Worm (Caenorhabditis elegans): ENCODE measurements around the gene itm-2.

The itm-2 gene

DNA sequence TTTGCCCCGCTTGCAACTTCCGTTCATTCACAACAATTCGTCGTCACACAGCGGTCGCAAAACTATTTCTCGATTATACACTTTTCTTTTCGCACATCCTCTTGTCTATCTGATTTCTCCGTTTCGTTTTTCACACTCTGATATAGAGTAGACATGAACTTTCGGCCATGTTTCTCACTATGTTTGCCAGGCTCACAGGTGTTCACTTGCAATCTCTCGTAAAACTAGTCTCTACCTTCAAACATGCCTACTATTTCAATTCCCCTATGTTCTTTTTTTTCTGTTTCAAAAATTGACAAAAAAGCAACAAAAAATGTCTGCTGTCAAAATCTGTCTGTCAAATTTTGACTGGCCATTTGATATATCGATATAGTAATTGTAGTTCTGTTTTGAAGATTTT is 12.2 kb downstream of the itm-2 start:
- TF ChIP-seq madf-3 (GFP tag; IDR thresholded peaks at IDR 0.05) (no peak), ztf-25 (GFP tag; IDR thresholded peaks at IDR 0.05) (no peak), snpc-1.1 (tag; optimal IDR thresholded peaks at IDR 0.05; ENCODE audit: insufficient read depth) (no peak), Y95B8A.8 (GFP tag; IDR thresholded peaks at IDR 0.05) (no peak), Y67H2A.10 (GFP tag; conservative IDR thresholded peaks at IDR 0.05) (no peak), pha-4 (tag; optimal IDR thresholded peaks at IDR 0.05) (no peak)

DNA sequence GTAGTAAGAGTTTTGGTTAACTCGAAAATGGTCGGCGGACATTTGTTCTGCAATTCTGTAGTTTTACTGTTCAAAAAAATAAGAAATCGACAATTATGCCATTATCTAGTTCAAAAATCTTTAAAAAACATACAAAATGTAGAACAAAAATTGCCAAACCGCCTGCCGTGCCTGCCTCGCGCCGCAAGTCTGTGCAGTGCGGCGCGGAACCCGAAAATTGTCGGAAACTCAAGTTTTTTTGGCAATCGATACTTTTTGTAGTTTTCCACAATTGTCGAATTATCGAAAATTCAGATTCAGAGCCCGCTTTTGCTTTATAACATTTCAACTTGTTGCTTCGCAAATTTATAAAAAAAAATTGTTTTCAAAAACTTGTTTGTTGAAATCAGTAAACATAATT is 13.1 kb downstream of the itm-2 start:
- TF ChIP-seq Y67H2A.10 (GFP tag; conservative IDR thresholded peaks at IDR 0.05), result no peak
- TF ChIP-seq ccch-3 (GFP tag; optimal IDR thresholded peaks at IDR 0.05), result no peak
- TF ChIP-seq madf-8 (GFP tag; conservative IDR thresholded peaks at IDR 0.05), result no peak
- TF ChIP-seq mel-28 (tag; optimal IDR thresholded peaks at IDR 0.05; ENCODE audit: borderline replicate concordance), result no peak
- no peak for TF ChIP-seq lag-1 (GFP tag; IDR thresholded peaks at IDR 0.05)
- no peak for TF ChIP-seq F52B5.7 (tag; optimal IDR thresholded peaks at IDR 0.05)
- no peak for TF ChIP-seq zim-3 (tag; optimal IDR thresholded peaks at IDR 0.05)
- TF ChIP-seq let-526 (GFP tag; IDR thresholded peaks at IDR 0.05), result no peak

DNA sequence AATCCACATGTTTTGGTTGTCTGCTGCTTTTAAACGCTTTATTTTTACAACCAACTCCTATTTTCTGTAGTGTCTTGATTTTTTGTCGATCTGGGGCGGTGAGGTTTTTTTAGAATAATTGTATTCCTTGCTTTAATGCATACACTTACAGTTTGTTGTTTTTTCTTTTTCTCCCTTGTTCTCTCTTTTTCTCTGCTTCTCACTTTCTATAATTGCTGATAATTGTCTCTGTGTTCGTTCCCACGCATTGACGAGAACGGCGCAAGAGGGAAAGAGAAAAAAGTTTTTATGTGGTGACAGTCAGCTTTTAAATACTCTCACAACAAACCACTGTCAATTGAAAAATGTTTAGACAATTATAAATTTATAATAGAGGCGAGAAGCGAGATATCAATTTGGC is 13.8 kb downstream of the itm-2 start:
- TF ChIP-seq mxl-1 (tag; optimal IDR thresholded peaks at IDR 0.05) (no peak), nhr-80 (tag; optimal IDR thresholded peaks at IDR 0.05) (peak; percentile 37)

DNA sequence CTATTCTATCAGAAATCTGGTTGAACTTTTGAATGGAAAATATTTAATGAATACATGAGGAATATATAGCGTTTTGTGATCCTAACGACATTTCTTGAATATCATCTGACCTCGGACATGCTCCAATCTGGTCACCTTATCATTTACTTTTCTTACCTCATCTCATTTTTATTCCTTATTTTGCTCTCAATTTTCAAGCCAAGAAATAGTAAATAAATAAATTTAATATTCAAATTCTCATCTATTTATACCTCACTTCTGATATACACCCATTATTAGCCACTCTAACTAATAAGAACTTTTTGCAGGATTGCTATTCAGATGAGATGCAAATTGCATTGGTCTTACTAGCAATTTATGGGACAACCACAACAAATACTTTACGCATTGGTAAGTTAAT is 16.0 kb downstream of the itm-2 start, which contains the start of gene ddr-1:
Gene ddr-1 (plus strand): TSS at position 301 of the 400 bp plus-strand sequence.
- TF ChIP-seq mel-28 (tag; optimal IDR thresholded peaks at IDR 0.05; ENCODE audit: borderline replicate concordance) (no peak), akir-1 (GFP tag; optimal IDR thresholded peaks at IDR 0.05) (no peak), F37B4.10 (GFP tag; IDR thresholded peaks at IDR 0.05) (no peak), lin-26 (GFP tag; IDR thresholded peaks at IDR 0.05) (no peak), B0261.1 (tag; optimal IDR thresholded peaks at IDR 0.05) (no peak), T26A5.8 (tag; optimal IDR thresholded peaks at IDR 0.05) (no peak), ceh-40 (GFP tag; IDR thresholded peaks at IDR 0.05) (no peak), madf-10 (tag; optimal IDR thresholded peaks at IDR 0.05) (no peak), snpc-1.1 (tag; optimal IDR thresholded peaks at IDR 0.05; ENCODE audit: insufficient read depth) (no peak), ztf-22 (GFP tag; optimal IDR thresholded peaks at IDR 0.05) (no peak)

DNA sequence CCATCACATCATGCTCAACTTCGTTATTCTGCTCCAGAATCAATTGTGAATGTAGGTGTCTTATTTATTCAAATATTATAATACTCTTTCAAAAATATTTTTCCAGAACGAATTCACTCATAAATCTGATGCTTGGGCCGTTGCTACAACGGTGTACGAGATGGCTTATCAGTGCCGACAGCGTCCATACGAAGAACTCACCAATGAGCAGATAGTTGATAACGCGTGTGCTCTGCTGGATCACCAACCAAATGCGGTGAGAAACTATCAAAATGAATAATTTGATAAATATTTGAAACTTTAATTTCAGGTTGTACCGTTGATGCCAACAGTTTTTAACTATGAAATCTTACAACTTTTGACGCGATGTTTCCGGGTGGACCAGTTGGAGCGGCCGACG is 20.7 kb downstream of the itm-2 start:
- TF ChIP-seq let-526 (GFP tag; IDR thresholded peaks at IDR 0.05), result no peak
- no peak for TF ChIP-seq him-1 (tag; optimal IDR thresholded peaks at IDR 0.05)
- TF ChIP-seq nhr-80 (tag; optimal IDR thresholded peaks at IDR 0.05), result peak; percentile 42

DNA sequence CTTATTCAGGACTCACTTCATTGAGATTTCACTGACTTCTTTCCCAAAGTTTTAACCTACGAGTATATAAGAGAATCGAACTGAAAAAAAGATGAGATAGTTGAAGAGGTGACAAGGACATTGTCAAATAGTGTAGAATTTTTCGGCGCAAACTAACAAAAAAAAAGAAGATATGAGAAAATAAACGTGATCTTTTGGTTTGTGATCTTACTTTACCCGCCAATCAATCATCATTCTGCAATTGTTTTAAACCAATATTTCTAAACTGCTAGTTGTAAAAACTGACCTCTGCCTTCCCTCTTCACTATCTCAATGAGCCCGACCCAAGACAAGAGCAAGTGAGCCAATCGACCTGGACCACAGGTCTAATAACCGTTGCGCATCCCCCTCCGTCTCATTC is 21.2 kb downstream of the itm-2 start:
- no peak for TF ChIP-seq Y53G8AR.9 (GFP tag; conservative IDR thresholded peaks at IDR 0.05)
- 0 out of 2 replicates have a peak, but pooled peaks have one; percentile 28 for TF ChIP-seq F39B2.1 (GFP tag; IDR thresholded peaks at IDR 0.05)
- TF ChIP-seq mel-28 (tag; optimal IDR thresholded peaks at IDR 0.05; ENCODE audit: borderline replicate concordance), result no peak

DNA sequence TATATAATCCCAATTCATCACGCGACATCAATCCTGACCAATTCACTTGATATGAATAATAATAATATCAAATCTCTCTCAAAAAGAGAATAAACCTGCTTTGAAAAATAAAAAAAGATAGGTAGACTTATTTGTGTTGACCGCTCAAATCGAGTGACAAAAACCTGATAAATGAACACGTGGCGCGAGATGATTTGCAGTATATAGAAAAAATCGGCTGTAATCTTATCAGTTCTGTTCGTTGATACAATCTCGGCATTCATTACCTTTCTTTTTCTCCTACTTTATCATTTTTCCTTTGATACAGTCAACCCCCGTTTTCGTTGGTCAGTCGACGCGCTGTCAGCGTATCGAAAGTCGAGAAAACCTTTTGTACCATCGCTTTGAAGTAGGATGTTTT is 22.3 kb downstream of the itm-2 start:
- TF ChIP-seq lin-40 (tag; optimal IDR thresholded peaks at IDR 0.05) (peak; percentile 52), nhr-80 (tag; optimal IDR thresholded peaks at IDR 0.05) (peak; percentile 76), let-607 (tag; optimal IDR thresholded peaks at IDR 0.05) (peak; percentile 47 to 91), T26A5.8 (tag; optimal IDR thresholded peaks at IDR 0.05) (no peak), ztf-26 (tag; optimal IDR thresholded peaks at IDR 0.05) (peak; percentile 40), mcd-1 (GFP tag; IDR thresholded peaks at IDR 0.05) (peak; percentile 18; the same call in 1 of the 2 replicates), tbp1 (GFP tag; optimal IDR thresholded peaks at IDR 0.05) (peak; percentile 9), madf-10 (tag; optimal IDR thresholded peaks at IDR 0.05) (peak; percentile 3), F49E8.2 (tag; optimal IDR thresholded peaks at IDR 0.05; ENCODE audit: insufficient read depth) (no peak)

All from whole organism, young adult.